Worm (Caenorhabditis elegans): Measurements from ENCODE around the gene thoc-2.

Gene thoc-2

ce11 chrIII:6361560-6361959, 6.3 kb upstream of the thoc-2 start (continued):
- TF ChIP-seq nhr-48 (tag; optimal IDR thresholded peaks at IDR 0.05) (peak; percentile 50), ZK546.5 (tag; optimal IDR thresholded peaks at IDR 0.05) (no peak), set-16 (GFP tag; IDR thresholded peaks at IDR 0.05) (no peak), pqm-1 (tag; optimal IDR thresholded peaks at IDR 0.05) (peak; percentile 95), hlh-11 (tag; optimal IDR thresholded peaks at IDR 0.05) (peak; percentile 89), hlh-30 (tag; optimal IDR thresholded peaks at IDR 0.05; ENCODE audit: insufficient read depth) (peak; percentile 35), ceh-28 (tag; optimal IDR thresholded peaks at IDR 0.05) (no peak), lsy-2 (tag; optimal IDR thresholded peaks at IDR 0.05) (peak; percentile 25 to 34), nhr-77 (tag; optimal IDR thresholded peaks at IDR 0.05) (peak; percentile 41), T20F7.1 (GFP tag; optimal IDR thresholded peaks at IDR 0.05) (peak; percentile 46), zfp-3 (GFP tag; conservative IDR thresholded peaks at IDR 0.05) (no peak), unc-130 (GFP tag; optimal IDR thresholded peaks at IDR 0.05) (no peak), lin-1 (GFP tag; IDR thresholded peaks at IDR 0.05) (peak; percentile 55; the same call in 1 of the 2 replicates), zip-2 (tag; optimal IDR thresholded peaks at IDR 0.05) (peak; percentile 25), mes-2 (tag; optimal IDR thresholded peaks at IDR 0.05; ENCODE audit: poor library complexity, severe bottlenecking) (peak; percentile 2), lin-39 (tag; optimal IDR thresholded peaks at IDR 0.05) (no peak), nhr-6 (tag; optimal IDR thresholded peaks at IDR 0.05) (peak; percentile 52)

ce11 chrIII:6362323-6362922, 5.4 kb upstream of the thoc-2 start:
- TF ChIP-seq daf-19 (GFP tag; conservative IDR thresholded peaks at IDR 0.05), result 0 out of 2 replicates have a peak, but pooled peaks have one; percentile 25
- no peak for TF ChIP-seq nhr-77 (tag; optimal IDR thresholded peaks at IDR 0.05)
- TF ChIP-seq fkh-10 (GFP tag; optimal IDR thresholded peaks at IDR 0.05), result no peak
- 0 out of 2 replicates have a peak, but pooled peaks have one; percentile 16 for TF ChIP-seq ceh-20 (GFP tag; IDR thresholded peaks at IDR 0.05)
- TF ChIP-seq nhr-10 (tag; optimal IDR thresholded peaks at IDR 0.05), result no peak
- peak; percentile 74 for TF ChIP-seq nhr-48 (tag; optimal IDR thresholded peaks at IDR 0.05)
- TF ChIP-seq ctbp-1 (GFP tag; IDR thresholded peaks at IDR 0.05), result 0 out of 2 replicates have a peak, but pooled peaks have one; percentile 10
- TF ChIP-seq nhr-25 (tag; optimal IDR thresholded peaks at IDR 0.05; ENCODE audit: borderline replicate concordance, insufficient read depth), result peak; percentile 25
- peak in 1 of 2 experiments; percentile 43 for TF ChIP-seq mdl-1 (tag; optimal IDR thresholded peaks at IDR 0.05)
- TF ChIP-seq nhr-11 (tag; optimal IDR thresholded peaks at IDR 0.05), result peak; percentile 28
- TF ChIP-seq mxl-3 (GFP tag; optimal IDR thresholded peaks at IDR 0.05), result peak; percentile 38
- TF ChIP-seq tra-1 (GFP tag; IDR thresholded peaks at IDR 0.05), result peak; percentile 60; the same call in 1 of the 2 replicates
- TF ChIP-seq mdt-29 (GFP tag; IDR thresholded peaks at IDR 0.05), result no peak
- TF ChIP-seq ZK546.5 (tag; optimal IDR thresholded peaks at IDR 0.05), result no peak
- peak; percentile 22 for TF ChIP-seq mep-1 (tag; optimal IDR thresholded peaks at IDR 0.05)
- TF ChIP-seq hlh-11 (tag; optimal IDR thresholded peaks at IDR 0.05), result peak; percentile 71
- TF ChIP-seq mes-2 (tag; optimal IDR thresholded peaks at IDR 0.05; ENCODE audit: poor library complexity, severe bottlenecking), result no peak
- TF ChIP-seq zip-11 (GFP tag; IDR thresholded peaks at IDR 0.05), result no peak
- TF ChIP-seq hlh-30 (tag; optimal IDR thresholded peaks at IDR 0.05; ENCODE audit: insufficient read depth), result peak; percentile 69
- TF ChIP-seq lsy-2 (tag; optimal IDR thresholded peaks at IDR 0.05), result peak in 1 of 2 experiments; percentile 39
- 0 out of 2 replicates have a peak, but pooled peaks have one; percentile 10 for TF ChIP-seq lin-29 (GFP tag; IDR thresholded peaks at IDR 0.05)
- peak in 1 of 2 experiments; percentile 99 for TF ChIP-seq unc-62 (GFP tag; optimal IDR thresholded peaks at IDR 0.05 in 1 of 2)
- TF ChIP-seq unc-62 (tag; optimal IDR thresholded peaks at IDR 0.05), result no peak
- TF ChIP-seq hmg-1.1 (GFP tag; IDR thresholded peaks at IDR 0.05), result 0 out of 2 replicates have a peak, but pooled peaks have one; percentile 14
- no peak for TF ChIP-seq ces-1 (GFP tag; optimal IDR thresholded peaks at IDR 0.05)
- no peak for TF ChIP-seq dpl-1 (GFP tag; optimal IDR thresholded peaks at IDR 0.05)
- TF ChIP-seq dve-1 (tag; optimal IDR thresholded peaks at IDR 0.05; ENCODE audit: insufficient read depth), result peak; percentile 20
- 0 out of 2 replicates have a peak, but pooled peaks have one; percentile 12 for TF ChIP-seq lin-38 (GFP tag; IDR thresholded peaks at IDR 0.05)
- TF ChIP-seq dmd-6 (GFP tag; IDR thresholded peaks at IDR 0.05), result peak; percentile 77
- no peak for TF ChIP-seq ama-1 (optimal IDR thresholded peaks at IDR 0.05)
- peak; percentile 77 for TF ChIP-seq nhr-28 (tag; optimal IDR thresholded peaks at IDR 0.05)
- peak; percentile 11 for TF ChIP-seq nhr-102 (tag; optimal IDR thresholded peaks at IDR 0.05)

All from whole organism, L4 larva.